Worm (Caenorhabditis elegans): ENCODE measurements around the gene rbm-7.

DNA sequence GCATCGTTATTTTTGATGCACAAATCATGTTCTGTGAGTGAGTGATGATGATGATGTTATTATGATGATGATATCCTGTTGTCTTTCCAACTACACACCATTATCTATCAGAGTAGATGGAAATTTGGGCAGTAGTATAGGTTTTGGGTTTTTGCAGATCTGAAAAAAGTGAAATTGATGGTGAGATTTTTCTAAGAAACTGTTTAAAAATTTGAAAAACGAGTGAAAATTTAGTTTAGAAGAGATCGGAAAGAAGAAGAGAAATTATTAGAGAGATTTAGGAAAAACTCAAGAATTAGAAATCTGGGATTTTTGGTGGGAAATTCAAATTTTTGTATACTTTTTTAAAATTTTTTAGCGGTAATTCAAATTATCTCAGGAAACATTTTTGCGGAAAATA is 40.1 kb downstream of the rbm-7 start, which contains the start of the genes Y37D8A.29 and unc-71:
- no peak for TF ChIP-seq fkh-10 (GFP tag; optimal IDR thresholded peaks at IDR 0.05)
- TF ChIP-seq mec-3 (tag; optimal IDR thresholded peaks at IDR 0.05; ENCODE audit: borderline replicate concordance): no peak
- TF ChIP-seq ama-1 (optimal IDR thresholded peaks at IDR 0.05): no peak
- no peak for TF ChIP-seq unc-86 (tag; optimal IDR thresholded peaks at IDR 0.05)
